Worm (Caenorhabditis elegans) whole organism, midembryonic: ENCODE measurements around the gene Y73C8B.5.

ENCODE experiments used
- cog-1 ChIP-seq: sonication (generic microtip); optimal IDR thresholded peaks from 2 replicates; lab custom pipeline; 2016; ENCODE audit warnings: missing genetic modification characterization, missing compliant biosample characterization
- ref-1 ChIP-seq: fragments of 200-800 bp; sonication (Bioruptor generic); conservative IDR thresholded peaks from 2 replicates; pipeline ENCODE4 v1.3.6; 2022; ENCODE audit warnings: missing genetic modification reagents, missing genetic modification characterization, missing compliant biosample characterization

DNA sequence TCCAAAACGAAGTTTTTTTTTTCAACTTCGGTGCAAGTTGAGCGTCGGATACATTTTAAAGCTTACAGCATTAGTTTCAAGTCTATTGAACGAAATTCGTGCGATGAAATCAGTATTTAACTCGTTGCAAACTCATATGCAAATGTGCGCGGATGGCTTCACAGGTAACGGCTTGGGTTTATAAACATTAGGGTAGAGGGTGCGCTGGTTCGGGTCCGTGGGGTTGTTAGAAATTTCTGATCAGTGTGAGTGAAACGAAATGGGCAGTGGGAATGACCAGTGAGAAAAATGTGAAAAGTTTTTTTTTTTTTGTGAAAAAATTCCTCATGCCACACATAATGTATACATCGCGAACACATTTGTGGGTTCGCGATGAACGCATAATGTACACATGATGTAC lies 33.9 kb upstream of the Y73C8B.5 start:
- TF ChIP-seq cog-1 (tag; lab: Kevin White, UChicago) (no peak), ref-1 (GFP tag; lab: Robert Waterston, UW) (no peak)
